Worm (Caenorhabditis elegans) whole organism, midembryonic: ENCODE results near the gene fbxa-77.

Source experiments
- T22C8.4 ChIP-seq: fragments of 200-800 bp; sonication (Bioruptor generic); IDR thresholded peaks from 2 replicates; pipeline ENCODE4 v1.3.6; 2022; ENCODE audit warnings: missing genetic modification characterization, missing compliant biosample characterization
- cog-1 ChIP-seq: sonication (generic microtip); optimal IDR thresholded peaks from 2 replicates; lab custom pipeline; 2016; ENCODE audit warnings: missing genetic modification characterization, missing compliant biosample characterization
- flt-1 ChIP-seq: fragments of 200-800 bp; sonication (Bioruptor generic); IDR thresholded peaks from 2 replicates; pipeline ENCODE4 v1.3.6; 2022; ENCODE audit warnings: missing genetic modification characterization, missing compliant biosample characterization
- klf-2 ChIP-seq: fragments of 200-800 bp; sonication (Bioruptor generic); conservative IDR thresholded peaks from 2 replicates; pipeline ENCODE4 v1.3.6; 2022; ENCODE audit warnings: missing genetic modification reagents, missing genetic modification characterization, missing compliant biosample characterization
- med-1 ChIP-seq: sonication (generic microtip); optimal IDR thresholded peaks from 2 replicates; lab custom pipeline; 2017; ENCODE audit warnings: missing genetic modification characterization, mild to moderate bottlenecking, missing compliant biosample characterization, antibody characterized with exemption, missing genetic modification reagents; ENCODE audit not compliant: insufficient read depth
- ref-1 ChIP-seq: fragments of 200-800 bp; sonication (Bioruptor generic); conservative IDR thresholded peaks from 2 replicates; pipeline ENCODE4 v1.3.6; 2022; ENCODE audit warnings: missing genetic modification reagents, missing genetic modification characterization, missing compliant biosample characterization
- tab-1 ChIP-seq: fragments of 200-800 bp; sonication (Bioruptor generic); IDR thresholded peaks from 2 replicates; pipeline ENCODE4 v1.3.6; 2022; ENCODE audit warnings: missing genetic modification characterization, missing compliant biosample characterization
- ztf-23 ChIP-seq: fragments of 200-800 bp; sonication (Bioruptor generic); IDR thresholded peaks from 2 replicates; pipeline ENCODE4 v1.3.6; 2022; ENCODE audit warnings: missing genetic modification reagents, missing genetic modification characterization, missing compliant biosample characterization
- ztf-29 ChIP-seq: fragments of 200-800 bp; sonication (Bioruptor generic); IDR thresholded peaks from 2 replicates; pipeline ENCODE4 v1.3.6; 2022; ENCODE audit warnings: missing genetic modification reagents, missing genetic modification characterization, missing compliant biosample characterization

fbxa-77 gene

DNA sequence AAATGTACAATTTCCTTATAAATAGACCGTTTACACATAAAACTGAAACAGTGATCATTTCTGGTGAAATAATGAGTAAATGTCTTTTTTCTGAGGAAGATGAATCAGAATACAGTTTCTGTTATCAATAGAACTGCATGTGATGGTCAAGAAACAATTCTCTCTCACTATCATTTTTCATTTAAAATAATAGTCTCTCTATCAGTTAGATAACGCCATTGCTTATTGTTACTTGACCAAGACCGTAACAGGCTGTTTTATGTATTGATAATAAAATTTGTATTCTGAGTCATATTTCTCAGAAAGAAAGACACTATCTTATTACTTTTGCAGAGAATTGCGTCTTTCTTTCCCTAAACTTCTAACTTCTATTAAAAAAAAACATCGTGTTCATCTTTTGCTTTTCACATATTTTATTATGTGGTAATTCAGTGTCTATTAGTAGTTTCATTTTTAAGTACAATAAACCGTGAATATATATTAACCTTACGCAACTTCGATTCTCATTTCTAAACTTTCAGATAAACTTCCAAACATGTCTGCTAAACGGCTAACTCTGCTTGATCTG is 46.0 kb downstream of the fbxa-77 start, which contains the start of gene fbxa-35:
Gene fbxa-35 (plus strand): TSS at position 518 of the 568 bp plus-strand sequence.
- TF ChIP-seq ztf-29 (GFP tag; lab: Robert Waterston, UW) (no peak), T22C8.4 (no peak), ztf-23 (no peak), ref-1 (no peak), flt-1 (GFP tag; lab: Robert Waterston, UW) (no peak), med-1 (GFP tag; lab: Kevin White, UChicago) (no peak), cog-1 (tag; lab: Kevin White, UChicago) (no peak), klf-2 (GFP tag; lab: Robert Waterston, UW) (no peak)

DNA sequence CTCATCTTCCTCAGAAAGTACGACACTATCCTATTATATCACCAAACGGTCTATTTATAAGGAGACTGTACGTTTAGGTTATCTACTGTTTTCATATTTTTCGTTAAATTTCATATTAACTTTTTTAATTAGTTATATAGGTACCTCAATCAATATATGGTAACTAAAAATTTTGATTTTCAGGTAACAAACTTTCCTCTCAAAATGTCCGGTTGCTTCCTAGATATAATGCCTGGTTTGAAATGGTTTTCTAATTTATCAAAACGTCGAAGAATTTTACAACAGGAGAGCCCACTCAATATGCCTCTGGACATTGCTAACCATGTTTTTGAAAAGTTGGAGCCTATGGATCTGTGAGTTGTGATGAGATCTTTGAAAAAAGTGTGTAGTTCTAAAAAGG is 48.3 kb downstream of the fbxa-77 start, which contains the start of gene fbxa-28:
Gene fbxa-28 (plus strand): TSS at position 301 of the 400 bp plus-strand sequence.
- no peak for TF ChIP-seq flt-1 (GFP tag; lab: Robert Waterston, UW)
- TF ChIP-seq ztf-23: no peak
- TF ChIP-seq cog-1 (tag; lab: Kevin White, UChicago): no peak
- TF ChIP-seq T22C8.4: no peak
- no peak for TF ChIP-seq tab-1 (GFP tag; lab: Robert Waterston, UW)
- TF ChIP-seq ztf-29 (GFP tag; lab: Robert Waterston, UW): no peak
- no peak for TF ChIP-seq ref-1
- no peak for TF ChIP-seq klf-2 (GFP tag; lab: Robert Waterston, UW)
- no peak for TF ChIP-seq med-1 (GFP tag; lab: Kevin White, UChicago)
